Worm (Caenorhabditis elegans) whole organism, L3 larva: ENCODE measurements around the gene cho-1.

Experiments
- ama-1 ChIP-seq: fragments of 150-350 bp; optimal IDR thresholded peaks from 2 replicates; lab custom pipeline; 2018
- ceh-28 ChIP-seq: fragments of 150-350 bp; optimal IDR thresholded peaks from 2 replicates; lab custom pipeline; 2014; ENCODE audit warnings: missing biosample characterization, missing genetic modification reagents, missing genetic modification characterization
- ceh-9 ChIP-seq: sonication (generic microtip); optimal IDR thresholded peaks from 2 replicates; lab custom pipeline; 2018; ENCODE audit warnings: missing biosample characterization, missing genetic modification characterization
- egl-5 ChIP-seq: fragments of 150-350 bp; optimal IDR thresholded peaks from 2 replicates; lab custom pipeline; 2017; ENCODE audit warnings: missing biosample characterization, missing genetic modification reagents, missing genetic modification characterization, inconsistent platforms
- elt-2 ChIP-seq: sonication (generic microtip); optimal IDR thresholded peaks from 2 replicates; lab custom pipeline; 2016; ENCODE audit warnings: missing genetic modification reagents, mild to moderate bottlenecking, missing genetic modification characterization, missing compliant biosample characterization
- eor-1 ChIP-seq, 2 experiments: fragments of 150-350 bp; optimal IDR thresholded peaks; 2 replicates each; lab custom pipeline; 2014 to 2018; ENCODE audit warnings: missing biosample characterization in 2 of 2, missing genetic modification characterization in 2 of 2
- fkh-10 ChIP-seq: sonication (generic microtip); optimal IDR thresholded peaks from 2 replicates; lab custom pipeline; 2017; ENCODE audit warnings: missing biosample characterization, missing genetic modification reagents, missing genetic modification characterization
- fos-1 ChIP-seq: fragments of 150-350 bp; optimal IDR thresholded peaks from 2 replicates; lab custom pipeline; 2014; ENCODE audit warnings: missing biosample characterization, missing genetic modification characterization
- lin-15B ChIP-seq: fragments of 150-350 bp; optimal IDR thresholded peaks from 2 replicates; lab custom pipeline; 2014; ENCODE audit warnings: missing biosample characterization, missing genetic modification characterization
- lsy-12 ChIP-seq: sonication (generic microtip); optimal IDR thresholded peaks from 2 replicates; lab custom pipeline; 2016; ENCODE audit warnings: mild to moderate bottlenecking, missing genetic modification characterization, missing compliant biosample characterization
- nfya-1 ChIP-seq: sonication (generic microtip); optimal IDR thresholded peaks from 2 replicates; lab custom pipeline; 2017; ENCODE audit warnings: missing genetic modification characterization, mild to moderate bottlenecking, missing compliant biosample characterization, antibody characterized with exemption, moderate library complexity; ENCODE audit not compliant: insufficient read depth
- nhr-25 ChIP-seq: sonication (generic microtip); optimal IDR thresholded peaks from 2 replicates; lab custom pipeline; 2017; ENCODE audit warnings: missing biosample characterization, missing genetic modification characterization
- nhr-76 ChIP-seq: fragments of 150-350 bp; sonication (generic microtip); optimal IDR thresholded peaks from 5 replicates; lab custom pipeline; 2014; ENCODE audit warnings: missing biosample characterization, missing genetic modification characterization
- unc-62 ChIP-seq: fragments of 150-350 bp; sonication (generic microtip); optimal IDR thresholded peaks from 4 replicates; lab custom pipeline; 2014; ENCODE audit warnings: missing biosample characterization, missing genetic modification reagents, missing genetic modification characterization
- zag-1 ChIP-seq: fragments of 150-350 bp; optimal IDR thresholded peaks from 2 replicates; lab custom pipeline; 2014; ENCODE audit warnings: missing biosample characterization, missing genetic modification characterization

cho-1 gene

ce11 chrIV:13165181-13165580, 49.2 kb downstream of the cho-1 start, which contains the start of gene scl-14:
scl-14 (plus strand) TSS chrIV:13165481.
- no peak for TF ChIP-seq nhr-76 (tag; lab: Kevin White, UChicago)
- no peak for TF ChIP-seq nfya-1 (tag; lab: Kevin White, UChicago)
- TF ChIP-seq unc-62, result no peak
- no peak for TF ChIP-seq lin-15B (tag; lab: Kevin White, UChicago)
- no peak for TF ChIP-seq fos-1 (tag; lab: Kevin White, UChicago)
- no peak for TF ChIP-seq ama-1 (lab: Kevin White, UChicago)
- TF ChIP-seq eor-1 (tag; optimal IDR thresholded peaks at IDR 0.05; lab: Kevin White, UChicago), result no peak
- TF ChIP-seq ceh-28 (tag; lab: Kevin White, UChicago), result no peak
- TF ChIP-seq nhr-25 (tag; lab: Kevin White, UChicago), result no peak
- TF ChIP-seq zag-1 (tag; lab: Kevin White, UChicago), result no peak
- no peak for TF ChIP-seq lsy-12 (tag; lab: Kevin White, UChicago)
- TF ChIP-seq egl-5 (tag; lab: Kevin White, UChicago), result no peak
- TF ChIP-seq ceh-9 (tag; lab: Kevin White, UChicago), result no peak
- TF ChIP-seq fkh-10 (GFP tag; lab: Kevin White, UChicago), result no peak
- no peak for TF ChIP-seq elt-2 (tag; lab: Kevin White, UChicago)
